Fruit fly (Drosophila melanogaster) whole organism, embryonic: Measurements from ENCODE around the gene CG10347.
A peak's percentile ranks its signal among the peaks of the same experiment; 100 is the strongest.

ENCODE experiments used
- Ada2b ChIP-seq: fragments of 200-800 bp; sonication (Bioruptor generic); IDR thresholded peaks from 2 replicates; pipeline ENCODE4 v1.3.6; 2022; ENCODE audit warnings: missing biosample characterization, missing genetic modification characterization
- Blimp-1 ChIP-seq: fragments of 200-800 bp; sonication (Bioruptor generic); optimal IDR thresholded peaks from 3 replicates; lab custom pipeline; 2018; ENCODE audit warnings: missing biosample characterization, missing genetic modification characterization, mild to moderate bottlenecking, moderate library complexity, missing genetic modification reagents
- CG11456 ChIP-seq: fragments of 200-800 bp; sonication (Bioruptor generic); IDR thresholded peaks from 3 replicates; pipeline ENCODE4 v1.3.6; 2022; ENCODE audit warnings: missing biosample characterization, missing genetic modification characterization
- CG13287 ChIP-seq: fragments of 200-800 bp; sonication (Bioruptor generic); IDR thresholded peaks from 2 replicates; pipeline ENCODE4 v1.3.6; 2022; ENCODE audit warnings: missing biosample characterization, missing genetic modification characterization; ENCODE audit not compliant: partially characterized antibody
- CG13775 ChIP-seq: fragments of 200-800 bp; sonication (Bioruptor generic); optimal IDR thresholded peaks from 3 replicates; lab custom pipeline; 2017; ENCODE audit warnings: missing biosample characterization, mild to moderate bottlenecking, missing genetic modification characterization
- CG14710 ChIP-seq: fragments of 200-800 bp; sonication (Bioruptor generic); optimal IDR thresholded peaks from 3 replicates; lab custom pipeline; 2019; ENCODE audit warnings: missing biosample characterization, mild to moderate bottlenecking, missing genetic modification characterization, moderate library complexity
- CG1647 ChIP-seq: fragments of 200-800 bp; sonication (Bioruptor generic); optimal IDR thresholded peaks from 3 replicates; lab custom pipeline; 2016; ENCODE audit warnings: missing biosample characterization, missing genetic modification characterization
- CG16813 ChIP-seq: fragments of 200-800 bp; sonication (Bioruptor generic); IDR thresholded peaks from 3 replicates; pipeline ENCODE4 v1.3.6; 2022; ENCODE audit warnings: missing biosample characterization, missing genetic modification characterization; ENCODE audit not compliant: partially characterized antibody
- CG17802 ChIP-seq: fragments of 200-800 bp; sonication (Bioruptor generic); optimal IDR thresholded peaks from 2 replicates; lab custom pipeline; 2018; ENCODE audit warnings: missing biosample characterization, mild to moderate bottlenecking, missing genetic modification characterization, moderate library complexity
- CG17829 ChIP-seq: fragments of 200-800 bp; optimal IDR thresholded peaks from 2 replicates; lab custom pipeline; 2019; ENCODE audit warnings: missing biosample characterization, mild to moderate bottlenecking, missing genetic modification characterization, moderate library complexity
- CG18011 ChIP-seq: fragments of 200-800 bp; sonication (Bioruptor generic); optimal IDR thresholded peaks from 2 replicates; lab custom pipeline; 2017; ENCODE audit warnings: missing biosample characterization, missing genetic modification characterization, mild to moderate bottlenecking, moderate library complexity, missing genotype
- CG2678 ChIP-seq: fragments of 200-800 bp; sonication (Bioruptor generic); optimal IDR thresholded peaks from 3 replicates; lab custom pipeline; 2019; ENCODE audit warnings: missing biosample characterization, mild to moderate bottlenecking, missing genetic modification characterization, moderate library complexity
- CG2889 ChIP-seq: fragments of 200-800 bp; sonication (Bioruptor generic); IDR thresholded peaks from 3 replicates; pipeline ENCODE4 v1.3.6; 2022; ENCODE audit warnings: missing biosample characterization, missing genetic modification characterization
- CG31365 ChIP-seq: fragments of 200-800 bp; sonication (Bioruptor generic); optimal IDR thresholded peaks from 2 replicates; lab custom pipeline; 2018; ENCODE audit warnings: missing biosample characterization, mild to moderate bottlenecking, missing genetic modification characterization
- CG34376 ChIP-seq: fragments of 200-800 bp; sonication (Bioruptor generic); optimal IDR thresholded peaks from 2 replicates; lab custom pipeline; 2018; ENCODE audit warnings: missing biosample characterization, mild to moderate bottlenecking, missing genetic modification characterization
- CG6254 ChIP-seq: fragments of 200-800 bp; sonication (Bioruptor generic); optimal IDR thresholded peaks from 3 replicates; lab custom pipeline; 2017; ENCODE audit warnings: mild to moderate bottlenecking, missing biosample characterization, missing genetic modification reagents, missing genetic modification characterization
- CG6654 ChIP-seq: fragments of 200-800 bp; sonication (Bioruptor generic); optimal IDR thresholded peaks from 2 replicates; lab custom pipeline; 2017; ENCODE audit warnings: missing biosample characterization, mild to moderate bottlenecking, missing genetic modification characterization
- CG6765 ChIP-seq: fragments of 200-800 bp; sonication (Bioruptor generic); optimal IDR thresholded peaks from 3 replicates; lab custom pipeline; 2017; ENCODE audit warnings: missing biosample characterization, mild to moderate bottlenecking, missing genetic modification characterization
- CG6791 ChIP-seq: fragments of 200-800 bp; sonication (Bioruptor generic); IDR thresholded peaks from 3 replicates; pipeline ENCODE4 v1.3.6; 2022; ENCODE audit warnings: missing biosample characterization, missing genetic modification characterization; ENCODE audit not compliant: partially characterized antibody
- CG8290 ChIP-seq, 3 experiments: fragments of 200-800 bp; sonication (Bioruptor generic); optimal IDR thresholded peaks; 2 replicates each; lab custom pipeline; 2016 to 2019; ENCODE audit warnings: missing biosample characterization in 3 of 3, missing genetic modification characterization in 3 of 3, mild to moderate bottlenecking in 2 of 3, moderate library complexity in 1 of 3
- CG8478 ChIP-seq: fragments of >200 bp; optimal IDR thresholded peaks from 2 replicates; lab custom pipeline; 2018
- CG9797 ChIP-seq: fragments of 200-800 bp; sonication (Bioruptor generic); optimal IDR thresholded peaks from 3 replicates; lab custom pipeline; 2018; ENCODE audit warnings: missing biosample characterization, mild to moderate bottlenecking, missing genetic modification characterization
- Dbx ChIP-seq: fragments of 200-800 bp; sonication (Bioruptor generic); IDR thresholded peaks from 3 replicates; pipeline ENCODE4 v1.3.6; 2022; ENCODE audit warnings: missing biosample characterization, missing genetic modification characterization
- E2f2 ChIP-seq: fragments of 200-800 bp; sonication (Bioruptor generic); IDR thresholded peaks from 2 replicates; pipeline ENCODE4 v1.3.6; 2022; ENCODE audit warnings: missing biosample characterization, missing genetic modification characterization
- ERR ChIP-seq: fragments of 200-800 bp; sonication (Bioruptor generic); optimal IDR thresholded peaks from 2 replicates; lab custom pipeline; 2016; ENCODE audit warnings: missing biosample characterization, missing genetic modification characterization
- Fer2 ChIP-seq: fragments of 200-800 bp; sonication (Bioruptor generic); optimal IDR thresholded peaks from 2 replicates; lab custom pipeline; 2018; ENCODE audit warnings: missing biosample characterization, mild to moderate bottlenecking, missing genetic modification characterization, moderate library complexity
- H2.0 ChIP-seq: fragments of 200-800 bp; sonication (Bioruptor generic); IDR thresholded peaks from 2 replicates; pipeline ENCODE4 v1.3.6; 2022; ENCODE audit warnings: missing biosample characterization, missing genetic modification characterization
- HLH54F ChIP-seq: fragments of 200-800 bp; sonication (Bioruptor generic); optimal IDR thresholded peaks from 3 replicates; lab custom pipeline; 2016; ENCODE audit warnings: missing biosample characterization, missing genetic modification characterization
- HmgZ ChIP-seq: fragments of 200-800 bp; sonication (Bioruptor generic); optimal IDR thresholded peaks from 2 replicates; lab custom pipeline; 2018; ENCODE audit warnings: missing biosample characterization, mild to moderate bottlenecking, missing genetic modification characterization
- MBD-R2 ChIP-seq: fragments of 200-800 bp; sonication (Bioruptor generic); IDR thresholded peaks from 2 replicates; pipeline ENCODE4 v1.3.6; 2022; ENCODE audit warnings: missing biosample characterization, missing genetic modification characterization
- Max ChIP-seq: fragments of 200-800 bp; sonication (Bioruptor generic); optimal IDR thresholded peaks from 2 replicates; lab custom pipeline; 2016; ENCODE audit warnings: missing biosample characterization, mild to moderate bottlenecking, missing genetic modification characterization
- Poxn ChIP-seq: fragments of 200-800 bp; sonication (Bioruptor generic); IDR thresholded peaks from 2 replicates; pipeline ENCODE4 v1.3.6; 2022; ENCODE audit warnings: missing biosample characterization, missing genetic modification characterization
- Ptx1 ChIP-seq: fragments of 200-800 bp; sonication (Bioruptor generic); IDR thresholded peaks from 2 replicates; pipeline ENCODE4 v1.3.6; 2022; ENCODE audit warnings: missing biosample characterization, missing genetic modification characterization
- Usf ChIP-seq: fragments of 200-800 bp; sonication (Bioruptor generic); optimal IDR thresholded peaks from 2 replicates; lab custom pipeline; 2017; ENCODE audit warnings: missing genotype, missing biosample characterization, missing genetic modification characterization
- Xrp1 ChIP-seq: fragments of 200-800 bp; sonication (Bioruptor generic); IDR thresholded peaks from 2 replicates; pipeline ENCODE4 v1.3.6; 2022; ENCODE audit warnings: missing biosample characterization, missing genetic modification characterization
- al ChIP-seq: fragments of 200-800 bp; sonication (Bioruptor generic); IDR thresholded peaks from 2 replicates; pipeline ENCODE4 v1.3.6; 2022; ENCODE audit warnings: missing biosample characterization, missing genetic modification characterization
- amos ChIP-seq: fragments of 200-800 bp; sonication (Bioruptor generic); IDR thresholded peaks from 2 replicates; pipeline ENCODE4 v1.3.6; 2022; ENCODE audit warnings: missing biosample characterization, missing genetic modification characterization; ENCODE audit not compliant: partially characterized antibody
- ato ChIP-seq: fragments of 200-800 bp; sonication (Bioruptor generic); IDR thresholded peaks from 2 replicates; pipeline ENCODE4 v1.3.6; 2022; ENCODE audit warnings: missing biosample characterization, missing genetic modification characterization; ENCODE audit not compliant: partially characterized antibody
- chinmo ChIP-seq: fragments of 200-800 bp; sonication (Bioruptor generic); IDR thresholded peaks from 4 replicates; pipeline ENCODE4 v1.3.6; 2022; ENCODE audit warnings: missing biosample characterization, missing genetic modification characterization; ENCODE audit not compliant: partially characterized antibody
- croc ChIP-seq: fragments of 200-800 bp; sonication (Bioruptor generic); conservative IDR thresholded peaks from 3 replicates; pipeline ENCODE4 v1.3.6; 2022; ENCODE audit warnings: missing biosample characterization, missing genetic modification characterization
- dmrt11E ChIP-seq: fragments of 200-800 bp; sonication (Bioruptor generic); optimal IDR thresholded peaks from 3 replicates; lab custom pipeline; 2018; ENCODE audit warnings: missing biosample characterization, mild to moderate bottlenecking, missing genetic modification characterization, moderate library complexity
- fru ChIP-seq: fragments of >200 bp; optimal IDR thresholded peaks from 2 replicates; lab custom pipeline; 2017
- hbn ChIP-seq: fragments of 200-800 bp; sonication (Bioruptor generic); IDR thresholded peaks from 2 replicates; pipeline ENCODE4 v1.3.6; 2022; ENCODE audit warnings: missing biosample characterization, missing genetic modification characterization; ENCODE audit not compliant: partially characterized antibody
- lola ChIP-seq, 3 experiments: fragments of >200 bp in 2 of 3; fragments of 200-800 bp in 1 of 3; sonication (Bioruptor generic) in 1 of 3; optimal IDR thresholded peaks; 2 replicates each; lab custom pipeline; 2017 to 2019; ENCODE audit warnings: missing biosample characterization in 3 of 3, missing genetic modification characterization in 3 of 3, mild to moderate bottlenecking in 1 of 3, moderate library complexity in 1 of 3
- odd ChIP-seq: fragments of 200-800 bp; sonication (Bioruptor generic); optimal IDR thresholded peaks from 2 replicates; lab custom pipeline; 2017; ENCODE audit warnings: missing biosample characterization, mild to moderate bottlenecking, missing genetic modification characterization
- otp ChIP-seq: fragments of 200-800 bp; sonication (Bioruptor generic); IDR thresholded peaks from 3 replicates; pipeline ENCODE4, ENCODE4 v1.3.6; 2022; ENCODE audit warnings: missing biosample characterization, missing genetic modification characterization
- peb ChIP-seq: fragments of 200-800 bp; sonication (Bioruptor generic); IDR thresholded peaks from 2 replicates; pipeline ENCODE4 v1.3.6; 2022; ENCODE audit warnings: missing biosample characterization, missing genetic modification characterization
- row ChIP-seq: fragments of 200-800 bp; sonication (Bioruptor generic); IDR thresholded peaks from 3 replicates; pipeline ENCODE4 v1.3.6; 2022; ENCODE audit warnings: missing biosample characterization, missing genetic modification characterization
- scrt ChIP-seq: fragments of 200-800 bp; sonication (Bioruptor generic); optimal IDR thresholded peaks from 2 replicates; lab custom pipeline; 2018; ENCODE audit warnings: missing biosample characterization, mild to moderate bottlenecking, missing genetic modification characterization, moderate library complexity
- tin ChIP-seq: fragments of 200-800 bp; sonication (Bioruptor generic); optimal IDR thresholded peaks from 3 replicates; lab custom pipeline; 2016; ENCODE audit warnings: missing biosample characterization, missing genetic modification characterization
- unpg ChIP-seq: fragments of 200-800 bp; sonication (Bioruptor generic); optimal IDR thresholded peaks from 3 replicates; lab custom pipeline; 2018; ENCODE audit warnings: missing biosample characterization, mild to moderate bottlenecking, missing genetic modification characterization, moderate library complexity

Gene CG10347

dm6 chrX:11868866-11869265, 14.1 kb upstream of the CG10347 start, which contains the start of the genes Nrd1 and CG1847 (continued):
- TF ChIP-seq peb (GFP tag; lab: Robert Waterston, UW) (no peak), hbn (GFP tag; lab: Robert Waterston, UW) (peak; percentile 68), fru (lab: Kevin White, UChicago) (no peak), dmrt11E (tag; lab: Kevin White, UChicago) (no peak), CG2889 (GFP tag; lab: Robert Waterston, UW) (no peak), E2f2 (GFP tag; lab: Robert Waterston, UW) (peak; percentile 49), ERR (GFP tag; lab: Kevin White, UChicago) (no peak), Ptx1 (no peak), CG11456 (GFP tag; lab: Robert Waterston, UW) (no peak), CG6791 (GFP tag; lab: Robert Waterston, UW) (peak; percentile 78), CG2678 (tag; lab: Kevin White, UChicago) (no peak), CG18011 (GFP tag; lab: Kevin White, UChicago) (no peak), Blimp-1 (GFP tag; lab: Kevin White, UChicago) (no peak), CG8478 (lab: Kevin White, UChicago) (no peak), ato (GFP tag; lab: Robert Waterston, UW) (peak; percentile 65), Fer2 (tag; lab: Kevin White, UChicago) (no peak), otp (no peak), CG16813 (GFP tag; lab: Robert Waterston, UW) (peak; percentile 76), CG17829 (peak; percentile 15), CG34376 (GFP tag; lab: Kevin White, UChicago) (no peak), CG6654 (GFP tag; lab: Kevin White, UChicago) (no peak), CG14710 (tag; lab: Kevin White, UChicago) (peak; percentile 30), chinmo (peak; percentile 71; the same call in 1 of the 4 replicates), CG8290 (GFP tag; optimal IDR thresholded peaks at IDR 0.05; lab: Kevin White, UChicago) (peak; percentile 10), CG8290 (tag; optimal IDR thresholded peaks at IDR 0.05; lab: Kevin White, UChicago) (no peak), HmgZ (tag; lab: Kevin White, UChicago) (peak; percentile 5), amos (GFP tag; lab: Robert Waterston, UW) (peak; percentile 52; the same call in 1 of the 2 replicates), CG6765 (no peak), odd (GFP tag; lab: Kevin White, UChicago) (no peak), al (no peak), H2.0 (no peak), Poxn (GFP tag; lab: Robert Waterston, UW) (no peak), CG1647 (GFP tag; lab: Kevin White, UChicago) (no peak), unpg (GFP tag; lab: Kevin White, UChicago) (no peak), lola (GFP tag; optimal IDR thresholded peaks at IDR 0.05; lab: Kevin White, UChicago) (no peak), CG17802 (no peak), CG31365 (no peak), MBD-R2 (GFP tag; lab: Robert Waterston, UW) (peak; percentile 51), Dbx (GFP tag; lab: Robert Waterston, UW) (no peak), scrt (no peak), CG6254 (GFP tag; lab: Kevin White, UChicago) (no peak), croc (GFP tag; lab: Robert Waterston, UW) (no peak), Xrp1 (no peak), CG13287 (GFP tag; lab: Robert Waterston, UW) (peak; percentile 88), Ada2b (GFP tag; lab: Robert Waterston, UW) (no peak), HLH54F (GFP tag; lab: Kevin White, UChicago) (peak; percentile 3), CG9797 (peak; percentile 29), CG13775 (GFP tag; lab: Kevin White, UChicago) (no peak), row (GFP tag; lab: Robert Waterston, UW) (0 out of 3 replicates have a peak, but pooled peaks have one; percentile 17), Usf (GFP tag; lab: Kevin White, UChicago) (no peak), Max (GFP tag; lab: Kevin White, UChicago) (no peak), tin (GFP tag; lab: Kevin White, UChicago) (no peak)
